In the genomic region with DNA sequence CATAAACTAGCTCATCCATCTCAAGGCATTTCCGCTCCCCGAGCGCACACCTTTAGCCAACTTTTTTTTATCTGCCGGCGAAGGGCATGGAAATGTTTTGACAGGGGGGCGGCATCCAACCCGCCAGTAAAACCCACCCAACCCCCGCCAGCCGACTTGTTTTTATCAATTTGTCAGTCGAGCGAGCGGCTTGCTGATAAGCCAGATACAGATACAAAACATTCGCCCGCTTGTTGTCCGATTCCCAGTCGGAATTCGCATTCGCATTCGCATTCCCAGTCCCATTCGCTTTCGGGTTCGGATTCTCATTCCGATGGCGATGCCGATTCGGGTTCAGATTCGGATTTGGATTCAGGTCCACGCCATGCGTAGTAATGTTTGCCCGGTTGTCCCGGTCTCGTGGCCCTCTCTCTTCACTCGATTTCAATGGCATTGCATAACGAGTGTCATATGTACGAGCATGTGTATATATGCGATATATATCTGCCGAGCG, we compare ENCODE assay signal across 3 fruit fly cellular contexts.
TF ChIP-seq lines count a peak whose summit lies in the region.

No protein-coding gene starts in this region.

TF ChIP-seq in whole organism, adult, 20 proteins besides CTCF, POLR2A, EP300 and RAD21 (continued from another document):
- TF ChIP-seq kay (GFP tag; lab: Kevin White, UChicago; ENCODE audit: borderline replicate concordance) (peak; percentile 52), CG14711 (tag; optimal IDR thresholded peaks at IDR 0.05; lab: Kevin White, UChicago) (peak; percentile 6), CG12768 (GFP tag; optimal IDR thresholded peaks at IDR 0.05; lab: Kevin White, UChicago) (peak; percentile 79)
TF ChIP-seq in whole organism, adult: peak in this region for 14.

TF ChIP-seq in whole organism, embryonic, 481 proteins besides CTCF, POLR2A, EP300 and RAD21 (continued from another document):
- TF ChIP-seq Myb (GFP tag; optimal IDR thresholded peaks at IDR 0.05; lab: Kevin White, UChicago) (no peak), Rfx (GFP tag; IDR thresholded peaks at IDR 0.05; lab: Robert Waterston, UW) (peak; percentile 18; the same call in 1 of the 2 replicates), mirr (GFP tag; optimal IDR thresholded peaks at IDR 0.05; lab: Kevin White, UChicago) (peak; percentile 83), ssp (GFP tag; IDR thresholded peaks at IDR 0.05; lab: Robert Waterston, UW) (no peak), caup (GFP tag; optimal IDR thresholded peaks at IDR 0.05; lab: Kevin White, UChicago; ENCODE audit: severe bottlenecking) (peak; percentile 48), CG32532 (GFP tag; IDR thresholded peaks at IDR 0.05; lab: Robert Waterston, UW) (peak; percentile 42), CG18599 (GFP tag; optimal IDR thresholded peaks at IDR 0.05; lab: Kevin White, UChicago) (peak; percentile 58), Deaf1 (tag; optimal IDR thresholded peaks at IDR 0.05; lab: Kevin White, UChicago) (peak; percentile 97), pzg (GFP tag; optimal IDR thresholded peaks at IDR 0.05; lab: Kevin White, UChicago) (peak; percentile 19), Hmx (GFP tag; optimal IDR thresholded peaks at IDR 0.05; lab: Kevin White, UChicago) (no peak), CG3281 (GFP tag; optimal IDR thresholded peaks at IDR 0.05; lab: Kevin White, UChicago) (peak; percentile 30), CG13894 (tag; optimal IDR thresholded peaks at IDR 0.05; lab: Kevin White, UChicago) (peak; percentile 100), CG13287 (GFP tag; IDR thresholded peaks at IDR 0.05; lab: Robert Waterston, UW; ENCODE audit: partially characterized antibody) (peak; percentile 22; the same call in 1 of the 2 replicates), exex (tag; optimal IDR thresholded peaks at IDR 0.05; lab: Kevin White, UChicago) (peak; percentile 64), lab (GFP tag; optimal IDR thresholded peaks at IDR 0.05; lab: Kevin White, UChicago) (peak; percentile 79), CG2678 (tag; optimal IDR thresholded peaks at IDR 0.05; lab: Kevin White, UChicago) (peak; percentile 6), sd (tag; optimal IDR thresholded peaks at IDR 0.05; lab: Kevin White, UChicago) (peak; percentile 74), NFAT (GFP tag; IDR thresholded peaks at IDR 0.05; lab: Robert Waterston, UW) (peak; percentile 24; the same call in 1 of the 2 replicates), B-H2 (GFP tag; optimal IDR thresholded peaks at IDR 0.05; lab: Kevin White, UChicago) (peak; percentile 17), CG1647 (GFP tag; optimal IDR thresholded peaks at IDR 0.05; lab: Kevin White, UChicago) (no peak), Nf-YC (tag; optimal IDR thresholded peaks at IDR 0.05; lab: Kevin White, UChicago) (peak; percentile 6), CG8290 (GFP tag; optimal IDR thresholded peaks at IDR 0.05; lab: Kevin White, UChicago) (no peak), CG8290 (tag; optimal IDR thresholded peaks at IDR 0.05; lab: Kevin White, UChicago) (peak in 1 of 2 experiments; percentile 57), ewg (GFP tag; optimal IDR thresholded peaks at IDR 0.05; lab: Kevin White, UChicago) (peak; percentile 2), chinmo (GFP tag; IDR thresholded peaks at IDR 0.05; lab: Robert Waterston, UW; ENCODE audit: partially characterized antibody) (0 out of 4 replicates have a peak, but pooled peaks have one; percentile 32), sug (tag; optimal IDR thresholded peaks at IDR 0.05; lab: Kevin White, UChicago) (peak; percentile 96), Med (GFP tag; lab: Kevin White, UChicago) (peak; percentile 85), sim (GFP tag; IDR thresholded peaks at IDR 0.05; lab: Robert Waterston, UW) (no peak), CG10543 (GFP tag; optimal IDR thresholded peaks at IDR 0.05; lab: Kevin White, UChicago) (peak; percentile 82), rib (GFP tag; IDR thresholded peaks at IDR 0.05; lab: Robert Waterston, UW) (peak; percentile 85), GATAe (GFP tag; conservative IDR thresholded peaks at IDR 0.05; lab: Robert Waterston, UW) (peak; percentile 76), dan (GFP tag; IDR thresholded peaks at IDR 0.05; lab: Robert Waterston, UW) (no peak), scrt (GFP tag; optimal IDR thresholded peaks at IDR 0.05; lab: Kevin White, UChicago) (peak; percentile 24), grn (GFP tag; optimal IDR thresholded peaks at IDR 0.05; lab: Kevin White, UChicago) (peak; percentile 55), CG2120 (GFP tag; optimal IDR thresholded peaks at IDR 0.05; lab: Kevin White, UChicago) (peak; percentile 21), CG10321 (GFP tag; IDR thresholded peaks at IDR 0.05; lab: Robert Waterston, UW) (0 out of 2 replicates have a peak, but pooled peaks have one; percentile 14), ERR (GFP tag; optimal IDR thresholded peaks at IDR 0.05; lab: Kevin White, UChicago) (peak; percentile 34), repo (GFP tag; optimal IDR thresholded peaks at IDR 0.05; lab: Kevin White, UChicago) (no peak), Pdp1 (GFP tag; optimal IDR thresholded peaks at IDR 0.05; lab: Kevin White, UChicago) (peak in 1 of 2 experiments; percentile 99), cwo (GFP tag; optimal IDR thresholded peaks at IDR 0.05; lab: Kevin White, UChicago) (peak; percentile 71), Dp (GFP tag; optimal IDR thresholded peaks at IDR 0.05; lab: Kevin White, UChicago) (peak; percentile 48), ftz-f1 (GFP tag; optimal IDR thresholded peaks at IDR 0.05; lab: Kevin White, UChicago) (peak; percentile 67), corto (GFP tag; optimal IDR thresholded peaks at IDR 0.05; lab: Kevin White, UChicago) (peak; percentile 22), CG16813 (GFP tag; IDR thresholded peaks at IDR 0.05; lab: Robert Waterston, UW; ENCODE audit: partially characterized antibody) (0 out of 3 replicates have a peak, but pooled peaks have one; percentile 34), CG18011 (GFP tag; optimal IDR thresholded peaks at IDR 0.05; lab: Kevin White, UChicago) (peak; percentile 91), HmgZ (tag; optimal IDR thresholded peaks at IDR 0.05; lab: Kevin White, UChicago) (peak; percentile 24), Dbx (GFP tag; IDR thresholded peaks at IDR 0.05; lab: Robert Waterston, UW) (peak; percentile 25; the same call in 1 of the 3 replicates), CG6765 (GFP tag; optimal IDR thresholded peaks at IDR 0.05; lab: Kevin White, UChicago) (peak; percentile 39), CG12769 (tag; optimal IDR thresholded peaks at IDR 0.05; lab: Kevin White, UChicago) (peak; percentile 87), CG6272 (GFP tag; IDR thresholded peaks at IDR 0.05; lab: Robert Waterston, UW) (no peak), Bgb (GFP tag; IDR thresholded peaks at IDR 0.05; lab: Robert Waterston, UW; ENCODE audit: partially characterized antibody) (peak; percentile 31; the same call in 1 of the 2 replicates)
TF ChIP-seq in whole organism, embryonic: peak in this region for 52.

TF ChIP-seq in whole organism, prepupa, 60 proteins besides CTCF, POLR2A, EP300 and RAD21 (continued from another document):
- TF ChIP-seq cyc (GFP tag; optimal IDR thresholded peaks at IDR 0.05; lab: Kevin White, UChicago) (no peak), CG7368 (GFP tag; optimal IDR thresholded peaks at IDR 0.05; lab: Kevin White, UChicago) (no peak), eg (GFP tag; IDR thresholded peaks at IDR 0.05; lab: Robert Waterston, UW) (no peak), ss (GFP tag; optimal IDR thresholded peaks at IDR 0.05; lab: Kevin White, UChicago) (peak in 1 of 2 experiments; percentile 28), Eip78C (GFP tag; lab: Kevin White, UChicago) (no peak), Eip75B (GFP tag; optimal IDR thresholded peaks at IDR 0.05; lab: Kevin White, UChicago) (peak; percentile 25), Hr38 (GFP tag; optimal IDR thresholded peaks at IDR 0.05; lab: Kevin White, UChicago) (no peak), CG6163 (GFP tag; IDR thresholded peaks at IDR 0.05; lab: Robert Waterston, UW) (peak; percentile 20; the same call in 1 of the 3 replicates), CG9139 (GFP tag; optimal IDR thresholded peaks at IDR 0.05; lab: Kevin White, UChicago) (no peak), CG15336 (GFP tag; IDR thresholded peaks at IDR 0.05; lab: Robert Waterston, UW) (no peak), achi (GFP tag; optimal IDR thresholded peaks at IDR 0.05; lab: Kevin White, UChicago) (no peak), net (GFP tag; optimal IDR thresholded peaks at IDR 0.05; lab: Kevin White, UChicago) (peak; percentile 3), CG6854 (GFP tag; optimal IDR thresholded peaks at IDR 0.05; lab: Kevin White, UChicago) (peak; percentile 79), Sox14 (GFP tag; optimal IDR thresholded peaks at IDR 0.05; lab: Kevin White, UChicago) (peak; percentile 18), CG1621 (tag; optimal IDR thresholded peaks at IDR 0.05; lab: Kevin White, UChicago) (no peak), CG8119 (GFP tag; IDR thresholded peaks at IDR 0.05; lab: Robert Waterston, UW) (no peak), Sox102F (GFP tag; optimal IDR thresholded peaks at IDR 0.05; lab: Kevin White, UChicago) (peak; percentile 28), CG8319 (GFP tag; optimal IDR thresholded peaks at IDR 0.05; lab: Kevin White, UChicago) (no peak), CG4318 (GFP tag; optimal IDR thresholded peaks at IDR 0.05; lab: Kevin White, UChicago) (no peak), pdm3 (GFP tag; optimal IDR thresholded peaks at IDR 0.05; lab: Kevin White, UChicago) (no peak), Met (GFP tag; optimal IDR thresholded peaks at IDR 0.05; lab: Kevin White, UChicago) (no peak), topi (GFP tag; optimal IDR thresholded peaks at IDR 0.05; lab: Kevin White, UChicago) (peak; percentile 14), vri (GFP tag; optimal IDR thresholded peaks at IDR 0.05; lab: Kevin White, UChicago) (peak; percentile 99), salr (GFP tag; optimal IDR thresholded peaks at IDR 0.05; lab: Kevin White, UChicago) (no peak)
